Fruit fly (Drosophila melanogaster): ENCODE measurements around the gene CG42590.

The CG42590 gene

dm6 chr3L:8110171-8110570, 41.1 kb upstream of the CG42590 start, which contains the start of gene Nulp1 (continued):
- TF ChIP-seq Scr (GFP tag; IDR thresholded peaks at IDR 0.05; ENCODE audit: partially characterized antibody) (peak; percentile 28), HLH54F (GFP tag; optimal IDR thresholded peaks at IDR 0.05) (peak; percentile 55), pzg (GFP tag; optimal IDR thresholded peaks at IDR 0.05) (peak; percentile 75), CG14014 (GFP tag; IDR thresholded peaks at IDR 0.05) (0 out of 2 replicates have a peak, but pooled peaks have one; percentile 21), zfh1 (GFP tag; IDR thresholded peaks at IDR 0.05) (0 out of 3 replicates have a peak, but pooled peaks have one; percentile 20), Ets65A (GFP tag) (peak; percentile 94), grau (tag; optimal IDR thresholded peaks at IDR 0.05) (no peak), cg (GFP tag; optimal IDR thresholded peaks at IDR 0.05) (no peak), CG7987 (GFP tag; optimal IDR thresholded peaks at IDR 0.05) (no peak), wek (GFP tag; optimal IDR thresholded peaks at IDR 0.05) (no peak), CG9817 (tag; optimal IDR thresholded peaks at IDR 0.05) (peak; percentile 10), Trl (optimal IDR thresholded peaks at IDR 0.05) (no peak), Trl (GFP tag; optimal IDR thresholded peaks at IDR 0.05) (peak; percentile 34), tx (GFP tag; optimal IDR thresholded peaks at IDR 0.05) (peak; percentile 16), CG30403 (GFP tag; optimal IDR thresholded peaks at IDR 0.05) (no peak), CHES-1-like (GFP tag; optimal IDR thresholded peaks at IDR 0.05) (peak; percentile 52), lilli (GFP tag; optimal IDR thresholded peaks at IDR 0.05) (peak; percentile 23), CG11398 (GFP tag; optimal IDR thresholded peaks at IDR 0.05) (no peak), fu2 (GFP tag; optimal IDR thresholded peaks at IDR 0.05) (peak; percentile 30), CG33213 (GFP tag; optimal IDR thresholded peaks at IDR 0.05) (peak; percentile 23), CG2199 (GFP tag; IDR thresholded peaks at IDR 0.05) (no peak), wor (GFP tag; IDR thresholded peaks at IDR 0.05) (no peak), CG10654 (GFP tag; optimal IDR thresholded peaks at IDR 0.05) (no peak), sug (tag; optimal IDR thresholded peaks at IDR 0.05) (peak; percentile 70), CG7928 (GFP tag; optimal IDR thresholded peaks at IDR 0.05) (peak; percentile 39), CG8290 (GFP tag; optimal IDR thresholded peaks at IDR 0.05) (no peak), CG8290 (tag; optimal IDR thresholded peaks at IDR 0.05) (peak in 1 of 2 experiments; percentile 67), pum (GFP tag; optimal IDR thresholded peaks at IDR 0.05) (no peak), luna (GFP tag; optimal IDR thresholded peaks at IDR 0.05) (no peak), Fer1 (GFP tag; optimal IDR thresholded peaks at IDR 0.05) (peak; percentile 49), Opbp (GFP tag; IDR thresholded peaks at IDR 0.05; ENCODE audit: partially characterized antibody) (0 out of 3 replicates have a peak, but pooled peaks have one; percentile 43), Sox102F (GFP tag; optimal IDR thresholded peaks at IDR 0.05) (no peak), Hsf (GFP tag; optimal IDR thresholded peaks at IDR 0.05) (peak; percentile 4), CG11456 (GFP tag; IDR thresholded peaks at IDR 0.05) (peak; percentile 7; the same call in 2 of the 3 replicates), E2f1 (GFP tag; IDR thresholded peaks at IDR 0.05) (0 out of 2 replicates have a peak, but pooled peaks have one; percentile 20), knrl (GFP tag; IDR thresholded peaks at IDR 0.05; ENCODE audit: partially characterized antibody) (no peak), MBD-R2 (GFP tag; IDR thresholded peaks at IDR 0.05) (peak; percentile 93), maf-S (GFP tag; optimal IDR thresholded peaks at IDR 0.05) (peak; percentile 27), CG4854 (GFP tag; optimal IDR thresholded peaks at IDR 0.05) (no peak), CG4328 (GFP tag; optimal IDR thresholded peaks at IDR 0.05) (no peak), sqz (GFP tag; optimal IDR thresholded peaks at IDR 0.05) (peak; percentile 85), CG32772 (GFP tag; IDR thresholded peaks at IDR 0.05) (peak; percentile 70), CG1233 (GFP tag; optimal IDR thresholded peaks at IDR 0.05) (peak; percentile 22), CG11247 (GFP tag; IDR thresholded peaks at IDR 0.05) (no peak), fd96Cb (tag; optimal IDR thresholded peaks at IDR 0.05) (no peak), NC2α (GFP tag; optimal IDR thresholded peaks at IDR 0.05) (no peak), CG12104 (GFP tag; optimal IDR thresholded peaks at IDR 0.05) (no peak), shn (GFP tag; optimal IDR thresholded peaks at IDR 0.05) (peak; percentile 8), Pdp1 (GFP tag; optimal IDR thresholded peaks at IDR 0.05) (peak in 1 of 2 experiments; percentile 13), CG12155 (GFP tag; optimal IDR thresholded peaks at IDR 0.05) (peak; percentile 14), CG16813 (GFP tag; IDR thresholded peaks at IDR 0.05; ENCODE audit: partially characterized antibody) (peak; percentile 12; the same call in 1 of the 3 replicates), CG7357 (GFP tag; IDR thresholded peaks at IDR 0.05) (no peak)

All from whole organism, embryonic.